Worm (Caenorhabditis elegans): ENCODE measurements around the gene srw-55.
"Not testable (repeated sequence)": the region's sequence is repeated elsewhere in the genome, so short reads cannot be mapped to it uniquely, and the experiment has no call there.

srw-55 gene

DNA sequence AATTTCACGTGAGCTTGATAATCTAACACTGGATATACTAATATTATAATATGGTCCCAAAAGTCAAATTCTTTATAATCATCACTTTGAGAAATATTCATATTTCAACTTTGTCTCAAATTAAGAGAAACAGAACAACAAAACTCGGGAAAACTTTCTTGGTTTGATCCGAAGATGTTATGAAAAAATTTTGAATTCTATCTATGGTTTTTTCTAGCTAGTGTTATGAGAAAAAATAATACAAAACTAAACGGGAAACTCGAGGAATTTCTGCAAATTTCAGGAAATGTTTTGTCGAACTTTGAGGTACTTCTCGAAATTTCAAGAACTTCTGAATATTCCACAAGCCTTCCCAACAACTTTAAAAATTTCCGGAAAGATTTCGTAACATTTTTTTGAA, 10.7 kb upstream of the srw-55 start, which contains the start of gene srw-59:
srw-59 (minus strand) TSS at position 101 of the 400 bp plus-strand sequence.
- no peak for TF ChIP-seq tbx-37 (GFP tag; conservative IDR thresholded peaks at IDR 0.05)
- TF ChIP-seq F13C5.2 (tag; optimal IDR thresholded peaks at IDR 0.05): no peak
- TF ChIP-seq tra-4 (tag; optimal IDR thresholded peaks at IDR 0.05): no peak
- TF ChIP-seq pes-1 (GFP tag; IDR thresholded peaks at IDR 0.05): no peak
- TF ChIP-seq B0310.2 (tag; optimal IDR thresholded peaks at IDR 0.05): no peak
- TF ChIP-seq scrt-1 (GFP tag; IDR thresholded peaks at IDR 0.05): no peak
- TF ChIP-seq flt-1 (GFP tag; IDR thresholded peaks at IDR 0.05): no peak
- TF ChIP-seq hnd-1 (tag; optimal IDR thresholded peaks at IDR 0.05): no peak
- no peak for TF ChIP-seq ama-1 (optimal IDR thresholded peaks at IDR 0.05)
- TF ChIP-seq sea-1 (GFP tag; conservative IDR thresholded peaks at IDR 0.05): no peak
- TF ChIP-seq ceh-36 (tag; optimal IDR thresholded peaks at IDR 0.05): no peak

DNA sequence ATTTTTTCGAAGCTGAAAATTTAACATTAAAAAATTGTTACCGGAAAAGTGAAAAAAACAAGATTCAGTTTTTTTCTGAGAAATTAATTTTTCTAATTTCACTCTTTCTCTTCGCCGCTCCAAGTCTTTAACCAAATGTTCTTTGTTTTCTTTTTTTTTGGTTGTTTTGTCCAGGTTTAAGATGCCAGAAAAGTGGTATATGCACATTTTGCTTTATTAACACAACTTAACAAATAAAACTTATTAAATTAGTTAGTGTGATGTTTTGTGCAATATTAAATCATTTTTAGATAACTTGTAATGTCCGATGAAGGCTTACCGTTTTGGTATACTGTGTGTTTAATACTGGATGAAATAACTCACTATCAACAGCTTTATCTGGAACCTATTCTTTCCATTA, 3.0 kb upstream of the srw-55 start, which contains the start of gene srw-53:
srw-53 (plus strand) TSS at position 301 of the 400 bp plus-strand sequence.
- TF ChIP-seq tra-4 (tag; optimal IDR thresholded peaks at IDR 0.05) (no peak), flt-1 (GFP tag; IDR thresholded peaks at IDR 0.05) (no peak), B0310.2 (tag; optimal IDR thresholded peaks at IDR 0.05) (no peak), tbx-11 (GFP tag; IDR thresholded peaks at IDR 0.05) (no peak), hmg-4 (GFP tag; optimal IDR thresholded peaks at IDR 0.05) (no peak), ceh-36 (tag; optimal IDR thresholded peaks at IDR 0.05) (no peak), ceh-13 (GFP tag; optimal IDR thresholded peaks at IDR 0.05) (no peak)

DNA sequence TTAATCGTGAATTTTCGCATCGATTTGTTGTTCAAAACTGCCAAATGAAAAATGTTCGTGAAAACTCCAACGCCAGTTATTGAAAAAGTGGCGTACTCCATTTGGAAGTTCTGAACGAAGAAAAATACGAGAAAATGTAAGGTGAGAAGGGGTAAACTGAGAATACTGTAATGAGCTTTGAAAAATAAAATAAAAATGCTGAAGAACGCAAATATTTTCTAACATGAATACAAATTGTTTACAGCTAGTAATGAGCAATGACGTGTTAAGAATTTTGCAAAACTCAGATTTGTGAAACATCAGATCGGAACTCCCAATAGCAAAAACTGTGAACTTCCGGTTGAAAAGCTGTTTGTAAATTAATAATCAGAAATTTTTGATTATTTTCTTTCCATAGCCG, 7.8 kb downstream of the srw-55 start, which contains the start of gene srw-26:
srw-26 (minus strand) TSS at position 101 of the 400 bp plus-strand sequence.
- no peak for TF ChIP-seq flt-1 (GFP tag; IDR thresholded peaks at IDR 0.05)
- TF ChIP-seq aly-1 (tag; optimal IDR thresholded peaks at IDR 0.05): no peak
- TF ChIP-seq hmg-4 (GFP tag; optimal IDR thresholded peaks at IDR 0.05): no peak
- no peak for TF ChIP-seq ama-1 (optimal IDR thresholded peaks at IDR 0.05)
- TF ChIP-seq tra-4 (tag; optimal IDR thresholded peaks at IDR 0.05): no peak
- TF ChIP-seq scrt-1 (GFP tag; IDR thresholded peaks at IDR 0.05): no peak
- TF ChIP-seq ceh-36 (tag; optimal IDR thresholded peaks at IDR 0.05): no peak
- TF ChIP-seq F13C5.2 (tag; optimal IDR thresholded peaks at IDR 0.05): no peak
- TF ChIP-seq ets-7 (tag; optimal IDR thresholded peaks at IDR 0.05): no peak
- TF ChIP-seq B0310.2 (tag; optimal IDR thresholded peaks at IDR 0.05): no peak
- no peak for TF ChIP-seq pes-1 (GFP tag; IDR thresholded peaks at IDR 0.05)
- TF ChIP-seq hmbx-1 (tag; optimal IDR thresholded peaks at IDR 0.05): no peak
- TF ChIP-seq sea-1 (GFP tag; conservative IDR thresholded peaks at IDR 0.05): no peak
- TF ChIP-seq tbx-37 (GFP tag; conservative IDR thresholded peaks at IDR 0.05): no peak
- no peak for TF ChIP-seq ceh-13 (GFP tag; optimal IDR thresholded peaks at IDR 0.05)
- TF ChIP-seq hnd-1 (tag; optimal IDR thresholded peaks at IDR 0.05): no peak
- TF ChIP-seq tbx-11 (GFP tag; IDR thresholded peaks at IDR 0.05): no peak

DNA sequence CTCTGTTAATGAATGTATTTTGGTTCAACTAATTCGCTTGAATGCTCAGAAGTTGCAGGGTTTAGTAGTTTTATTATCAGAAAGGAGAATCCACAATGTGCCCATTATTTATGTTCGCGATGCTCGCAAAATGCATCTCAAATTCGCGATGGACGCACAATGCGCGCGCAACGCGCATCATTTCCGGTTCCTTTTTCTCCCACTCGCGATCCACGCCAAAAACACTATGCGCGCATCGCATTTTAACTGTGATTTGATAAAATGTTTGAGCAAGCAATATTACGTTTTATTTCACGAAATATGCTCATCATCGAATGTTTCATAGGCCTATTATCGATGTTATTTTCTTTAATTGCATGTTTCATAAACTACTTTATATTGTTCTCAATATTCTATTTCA, 10.3 kb downstream of the srw-55 start, which contains the start of gene srbc-77:
srbc-77 (plus strand) TSS at position 301 of the 400 bp plus-strand sequence.
- TF ChIP-seq hmbx-1 (tag; optimal IDR thresholded peaks at IDR 0.05); ceh-13 (GFP tag; optimal IDR thresholded peaks at IDR 0.05); aly-1 (tag; optimal IDR thresholded peaks at IDR 0.05): not testable (repeated sequence)

DNA sequence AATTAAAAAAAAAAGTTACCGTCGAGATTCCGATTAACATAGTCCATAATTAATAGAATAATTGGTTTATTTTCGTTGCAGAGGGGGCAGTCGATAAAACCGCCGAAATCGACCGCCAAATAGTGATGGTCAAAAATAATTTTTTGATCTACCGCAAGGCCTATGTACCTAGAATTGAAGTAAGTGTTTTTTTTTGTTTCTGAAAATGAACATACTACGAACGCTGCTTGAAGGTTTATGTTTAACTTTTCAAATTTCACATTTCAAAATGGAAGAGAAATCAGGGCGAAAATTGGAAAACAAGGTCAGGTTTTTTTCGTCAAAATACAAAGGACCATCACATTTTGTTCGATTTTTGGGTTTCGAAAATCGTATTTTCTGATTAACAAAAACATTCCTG, 11.8 kb downstream of the srw-55 start, which contains the start of gene pzf-1:
pzf-1 (minus strand) TSS at position 101 of the 400 bp plus-strand sequence.
- TF ChIP-seq B0310.2 (tag; optimal IDR thresholded peaks at IDR 0.05) (no peak), ets-7 (tag; optimal IDR thresholded peaks at IDR 0.05) (no peak), ceh-36 (tag; optimal IDR thresholded peaks at IDR 0.05) (no peak), hmbx-1 (tag; optimal IDR thresholded peaks at IDR 0.05) (no peak), hmg-4 (GFP tag; optimal IDR thresholded peaks at IDR 0.05) (no peak), ama-1 (optimal IDR thresholded peaks at IDR 0.05) (no peak), sea-1 (GFP tag; conservative IDR thresholded peaks at IDR 0.05) (no peak), hnd-1 (tag; optimal IDR thresholded peaks at IDR 0.05) (no peak), tra-4 (tag; optimal IDR thresholded peaks at IDR 0.05) (no peak), tbx-11 (GFP tag; IDR thresholded peaks at IDR 0.05) (no peak), F13C5.2 (tag; optimal IDR thresholded peaks at IDR 0.05) (no peak)

DNA sequence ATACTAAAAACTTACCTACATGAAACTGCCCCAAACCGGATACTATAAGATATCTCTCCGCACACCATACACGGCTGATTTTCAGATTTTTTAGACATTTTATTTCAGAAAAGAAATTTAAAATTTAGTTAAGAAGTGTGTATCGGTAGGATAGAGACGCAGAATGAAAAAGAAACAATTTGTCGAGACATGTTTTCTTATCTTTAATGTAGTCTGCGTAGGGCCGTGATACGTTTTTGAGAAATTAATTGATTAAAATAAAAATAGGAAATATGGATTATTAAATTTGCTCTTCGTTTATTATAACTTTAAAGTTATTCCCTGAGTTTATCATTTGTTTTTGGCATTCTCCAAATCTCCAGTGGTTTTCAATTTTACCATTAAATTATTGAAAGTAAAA, 15.8 kb downstream of the srw-55 start, which contains the start of gene nhr-108:
nhr-108 (minus strand) TSS at position 166 of the 400 bp plus-strand sequence.
- TF ChIP-seq F13C5.2 (tag; optimal IDR thresholded peaks at IDR 0.05): no peak
- TF ChIP-seq flt-1 (GFP tag; IDR thresholded peaks at IDR 0.05): no peak
- no peak for TF ChIP-seq ceh-36 (tag; optimal IDR thresholded peaks at IDR 0.05)
- TF ChIP-seq aly-1 (tag; optimal IDR thresholded peaks at IDR 0.05): no peak
- TF ChIP-seq tbx-11 (GFP tag; IDR thresholded peaks at IDR 0.05): no peak
- TF ChIP-seq ceh-13 (GFP tag; optimal IDR thresholded peaks at IDR 0.05): no peak
- no peak for TF ChIP-seq hmg-4 (GFP tag; optimal IDR thresholded peaks at IDR 0.05)

DNA sequence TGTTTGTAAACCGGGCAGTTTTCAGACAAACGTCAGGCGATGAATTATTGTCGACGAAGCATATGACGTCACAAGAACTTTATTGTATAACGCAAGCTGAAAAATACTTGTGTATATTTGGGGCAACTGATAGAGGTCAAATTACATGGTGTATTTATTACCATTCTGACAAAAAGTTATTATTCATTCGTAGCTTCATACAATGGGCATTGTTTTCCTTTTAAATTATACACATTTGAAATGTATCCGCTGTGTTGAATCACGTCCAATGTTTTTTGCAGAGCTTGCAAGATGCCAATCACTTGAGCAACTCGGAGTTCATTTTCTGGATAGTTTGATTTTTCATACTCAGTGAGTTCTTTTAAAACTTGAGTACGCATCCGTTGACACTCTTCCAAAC, 17.2 kb downstream of the srw-55 start, which contains the start of gene F35E8.13:
F35E8.13 (plus strand) TSS at position 301 of the 400 bp plus-strand sequence.
- no peak for TF ChIP-seq ets-7 (tag; optimal IDR thresholded peaks at IDR 0.05)
- no peak for TF ChIP-seq scrt-1 (GFP tag; IDR thresholded peaks at IDR 0.05)
- no peak for TF ChIP-seq ama-1 (optimal IDR thresholded peaks at IDR 0.05)
- no peak for TF ChIP-seq ceh-13 (GFP tag; optimal IDR thresholded peaks at IDR 0.05)
- no peak for TF ChIP-seq pes-1 (GFP tag; IDR thresholded peaks at IDR 0.05)
- TF ChIP-seq hmg-4 (GFP tag; optimal IDR thresholded peaks at IDR 0.05): no peak
- no peak for TF ChIP-seq ceh-36 (tag; optimal IDR thresholded peaks at IDR 0.05)
- TF ChIP-seq aly-1 (tag; optimal IDR thresholded peaks at IDR 0.05): no peak
- TF ChIP-seq tra-4 (tag; optimal IDR thresholded peaks at IDR 0.05): no peak
- TF ChIP-seq flt-1 (GFP tag; IDR thresholded peaks at IDR 0.05): no peak
- TF ChIP-seq hmbx-1 (tag; optimal IDR thresholded peaks at IDR 0.05): no peak
- TF ChIP-seq tbx-37 (GFP tag; conservative IDR thresholded peaks at IDR 0.05): no peak
- no peak for TF ChIP-seq hnd-1 (tag; optimal IDR thresholded peaks at IDR 0.05)
- no peak for TF ChIP-seq B0310.2 (tag; optimal IDR thresholded peaks at IDR 0.05)
- no peak for TF ChIP-seq tbx-11 (GFP tag; IDR thresholded peaks at IDR 0.05)
- no peak for TF ChIP-seq sea-1 (GFP tag; conservative IDR thresholded peaks at IDR 0.05)
- TF ChIP-seq F13C5.2 (tag; optimal IDR thresholded peaks at IDR 0.05): no peak

DNA sequence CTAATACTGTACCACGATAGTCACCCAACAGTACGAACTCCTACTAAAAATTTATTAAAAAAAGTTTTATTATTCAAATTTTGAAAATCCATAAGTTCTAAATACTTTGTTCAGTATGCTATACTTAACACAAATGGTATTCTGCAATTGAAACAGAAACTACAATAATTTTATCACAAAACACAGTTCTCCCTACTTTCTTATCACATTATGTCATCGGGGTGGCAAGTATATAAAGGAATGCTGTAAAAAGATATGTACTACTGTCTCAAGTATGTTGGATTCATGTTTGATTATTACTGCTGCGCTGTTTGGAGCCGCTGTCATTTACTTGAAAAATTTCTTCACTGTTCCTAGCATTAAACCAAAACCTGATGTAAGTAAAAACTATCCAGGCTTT, 19.1 kb downstream of the srw-55 start, which contains the start of gene cdr-1:
cdr-1 (plus strand) TSS at position 208 of the 400 bp plus-strand sequence.
- TF ChIP-seq B0310.2 (tag; optimal IDR thresholded peaks at IDR 0.05) (no peak), sea-1 (GFP tag; conservative IDR thresholded peaks at IDR 0.05) (no peak), flt-1 (GFP tag; IDR thresholded peaks at IDR 0.05) (no peak), tbx-37 (GFP tag; conservative IDR thresholded peaks at IDR 0.05) (no peak), ama-1 (optimal IDR thresholded peaks at IDR 0.05) (no peak), aly-1 (tag; optimal IDR thresholded peaks at IDR 0.05) (no peak), F13C5.2 (tag; optimal IDR thresholded peaks at IDR 0.05) (no peak), hmg-4 (GFP tag; optimal IDR thresholded peaks at IDR 0.05) (no peak), ets-7 (tag; optimal IDR thresholded peaks at IDR 0.05) (no peak), tbx-11 (GFP tag; IDR thresholded peaks at IDR 0.05) (no peak), hmbx-1 (tag; optimal IDR thresholded peaks at IDR 0.05) (no peak), hnd-1 (tag; optimal IDR thresholded peaks at IDR 0.05) (no peak), ceh-13 (GFP tag; optimal IDR thresholded peaks at IDR 0.05) (no peak), scrt-1 (GFP tag; IDR thresholded peaks at IDR 0.05) (no peak), tra-4 (tag; optimal IDR thresholded peaks at IDR 0.05) (no peak), ceh-36 (tag; optimal IDR thresholded peaks at IDR 0.05) (no peak), pes-1 (GFP tag; IDR thresholded peaks at IDR 0.05) (no peak)

Measured in whole organism, early embryonic.